Worm (Caenorhabditis elegans) whole organism, late embryonic: ENCODE results near the gene srx-23.

ENCODE experiments used
- ahr-1 ChIP-seq: sonication (generic microtip); optimal IDR thresholded peaks from 2 replicates; lab custom pipeline; 2016; ENCODE audit warnings: missing genetic modification characterization, missing compliant biosample characterization
- ama-1 ChIP-seq: fragments of 150-350 bp; optimal IDR thresholded peaks from 2 replicates; lab custom pipeline; 2014
- ceh-22 ChIP-seq: sonication (generic microtip); optimal IDR thresholded peaks from 2 replicates; lab custom pipeline; 2017; ENCODE audit warnings: missing biosample characterization, missing genetic modification characterization
- elt-2 ChIP-seq: sonication (generic microtip); optimal IDR thresholded peaks from 2 replicates; lab custom pipeline; 2016; ENCODE audit warnings: missing genetic modification reagents, missing genetic modification characterization, missing compliant biosample characterization
- ets-4 ChIP-seq: sonication (generic microtip); optimal IDR thresholded peaks from 2 replicates; lab custom pipeline; 2016; ENCODE audit warnings: missing genetic modification characterization, missing compliant biosample characterization
- hlh-30 ChIP-seq: sonication (generic microtip); optimal IDR thresholded peaks from 2 replicates; lab custom pipeline; 2017; ENCODE audit warnings: antibody characterized with exemption, missing genetic modification characterization, missing compliant biosample characterization; ENCODE audit not compliant: insufficient read depth
- hlh-6 ChIP-seq: sonication (generic microtip); optimal IDR thresholded peaks from 2 replicates; lab custom pipeline; 2016; ENCODE audit warnings: missing genotype, missing genetic modification characterization, missing compliant biosample characterization
- hlh-8 ChIP-seq: sonication (generic microtip); optimal IDR thresholded peaks from 2 replicates; lab custom pipeline; 2016; ENCODE audit warnings: missing genotype, missing genetic modification characterization, missing compliant biosample characterization
- nfya-1 ChIP-seq: sonication (generic microtip); optimal IDR thresholded peaks from 2 replicates; lab custom pipeline; 2017; ENCODE audit warnings: missing genetic modification characterization, mild to moderate bottlenecking, missing compliant biosample characterization, antibody characterized with exemption, moderate library complexity
- nhr-11 ChIP-seq: fragments of 150-350 bp; optimal IDR thresholded peaks from 2 replicates; lab custom pipeline; 2014; ENCODE audit warnings: missing biosample characterization, missing genetic modification characterization
- pha-4 ChIP-seq: fragments of 150-350 bp; optimal IDR thresholded peaks from 2 replicates; lab custom pipeline; 2018; ENCODE audit warnings: missing biosample characterization, missing genetic modification reagents, missing genetic modification characterization
- sox-2 ChIP-seq: fragments of 200-800 bp; sonication (Bioruptor generic); IDR thresholded peaks from 2 replicates; pipeline ENCODE4 v1.3.6; 2022; ENCODE audit warnings: missing genetic modification reagents, missing genetic modification characterization, missing compliant biosample characterization
- sox-4 ChIP-seq: sonication (generic microtip); optimal IDR thresholded peaks from 2 replicates; lab custom pipeline; 2017; ENCODE audit warnings: mild to moderate bottlenecking, missing genetic modification characterization, inconsistent platforms, missing compliant biosample characterization
- unc-55 ChIP-seq: sonication (generic microtip); optimal IDR thresholded peaks from 2 replicates; lab custom pipeline; 2017; ENCODE audit warnings: missing biosample characterization, missing genetic modification reagents, missing genetic modification characterization

ce11 chrV:724470-724890 is 42.3 kb downstream of the srx-23 start:
- TF ChIP-seq elt-2 (no peak), nhr-11 (no peak), hlh-6 (no peak), hlh-8 (tag; lab: Kevin White, UChicago) (no peak), ama-1 (no peak), ets-4 (tag; lab: Kevin White, UChicago) (no peak), pha-4 (tag; lab: Kevin White, UChicago) (no peak), ceh-22 (tag; lab: Kevin White, UChicago) (no peak), hlh-30 (no peak), ahr-1 (no peak), nfya-1 (no peak), sox-4 (tag; lab: Kevin White, UChicago) (no peak), unc-55 (GFP tag; lab: Kevin White, UChicago) (no peak), sox-2 (no peak)
